Worm (Caenorhabditis elegans): ENCODE measurements around the gene hpo-9.

The hpo-9 gene

ce11 chrV:7237133-7237532 is 203 bp upstream of the hpo-9 start, which contains the start of gene hyls-1 (continued):
- TF ChIP-seq nhr-6 (tag; optimal IDR thresholded peaks at IDR 0.05) (peak; percentile 84), egl-43 (GFP tag; IDR thresholded peaks at IDR 0.05) (no peak), pqm-1 (tag; optimal IDR thresholded peaks at IDR 0.05) (no peak), F37D6.2 (tag; optimal IDR thresholded peaks at IDR 0.05) (peak; percentile 37), skn-1 (tag; optimal IDR thresholded peaks at IDR 0.05) (no peak), aha-1 (tag) (peak; percentile 89), D1046.2 (GFP tag; IDR thresholded peaks at IDR 0.05) (no peak), duxl-1 (tag; optimal IDR thresholded peaks at IDR 0.05; ENCODE audit: poor library complexity) (peak; percentile 66), nhr-28 (tag; optimal IDR thresholded peaks at IDR 0.05) (peak; percentile 53), daf-12 (tag; optimal IDR thresholded peaks at IDR 0.05) (no peak), tra-1 (GFP tag; IDR thresholded peaks at IDR 0.05) (no peak), aly-2 (tag; optimal IDR thresholded peaks at IDR 0.05) (no peak), sdz-12 (GFP tag; optimal IDR thresholded peaks at IDR 0.05) (no peak), mxl-3 (GFP tag; optimal IDR thresholded peaks at IDR 0.05) (no peak), Y48G9A.11 (GFP tag; IDR thresholded peaks at IDR 0.05) (no peak), snpc-4 (tag; optimal IDR thresholded peaks at IDR 0.05) (no peak), lin-15B (tag; optimal IDR thresholded peaks at IDR 0.05) (peak; percentile 54), pha-4 (GFP tag; IDR thresholded peaks at IDR 0.05) (no peak), pha-4 (tag; optimal IDR thresholded peaks at IDR 0.05) (peak; percentile 75), nhr-111 (GFP tag; optimal IDR thresholded peaks at IDR 0.05) (no peak), egl-27 (tag; optimal IDR thresholded peaks at IDR 0.05) (peak; percentile 32), lin-13 (GFP tag; optimal IDR thresholded peaks at IDR 0.05) (peak; percentile 65), jun-1 (tag; optimal IDR thresholded peaks at IDR 0.05) (no peak), arid-1 (GFP tag; conservative IDR thresholded peaks at IDR 0.05) (peak; percentile 42; the same call in 1 of the 2 replicates), hmg-1.1 (GFP tag; IDR thresholded peaks at IDR 0.05) (peak; percentile 77), ceh-28 (tag; optimal IDR thresholded peaks at IDR 0.05) (no peak), F10B5.3 (tag; optimal IDR thresholded peaks at IDR 0.05) (no peak), mes-2 (tag; optimal IDR thresholded peaks at IDR 0.05; ENCODE audit: poor library complexity, severe bottlenecking) (peak; percentile 92), zfp-3 (GFP tag; conservative IDR thresholded peaks at IDR 0.05) (0 out of 2 replicates have a peak, but pooled peaks have one; percentile 37), saeg-2 (GFP tag; IDR thresholded peaks at IDR 0.05) (no peak), T26A8.4 (GFP tag; IDR thresholded peaks at IDR 0.05) (peak; percentile 76), hlh-11 (tag; optimal IDR thresholded peaks at IDR 0.05) (peak; percentile 50), dpl-1 (GFP tag; optimal IDR thresholded peaks at IDR 0.05) (peak; percentile 93), unc-130 (GFP tag; optimal IDR thresholded peaks at IDR 0.05) (peak; percentile 50), mdl-1 (tag; optimal IDR thresholded peaks at IDR 0.05) (no peak), ceh-32 (tag; optimal IDR thresholded peaks at IDR 0.05; ENCODE audit: poor library complexity) (no peak), ceh-62 (tag; optimal IDR thresholded peaks at IDR 0.05) (no peak), nhr-237 (tag; optimal IDR thresholded peaks at IDR 0.05) (no peak), gei-8 (GFP tag; optimal IDR thresholded peaks at IDR 0.05) (no peak), spr-1 (tag; optimal IDR thresholded peaks at IDR 0.05) (peak; percentile 58), fkh-10 (GFP tag; optimal IDR thresholded peaks at IDR 0.05) (no peak), daf-19 (GFP tag; conservative IDR thresholded peaks at IDR 0.05) (no peak), F49E8.2 (tag; optimal IDR thresholded peaks at IDR 0.05; ENCODE audit: borderline replicate concordance) (peak; percentile 44), daf-8 (GFP tag; IDR thresholded peaks at IDR 0.05) (no peak), Y105C5A.15 (GFP tag; IDR thresholded peaks at IDR 0.05) (no peak), Y5F2A.4 (GFP tag; optimal IDR thresholded peaks at IDR 0.05) (no peak), lin-38 (GFP tag; IDR thresholded peaks at IDR 0.05) (peak; percentile 97), hlh-30 (tag; optimal IDR thresholded peaks at IDR 0.05; ENCODE audit: insufficient read depth) (peak; percentile 85), nhr-102 (tag; optimal IDR thresholded peaks at IDR 0.05) (peak; percentile 70), nhr-42 (GFP tag; IDR thresholded peaks at IDR 0.05) (0 out of 2 replicates have a peak, but pooled peaks have one; percentile 37), unc-39 (tag; optimal IDR thresholded peaks at IDR 0.05) (no peak), madf-9 (GFP tag; conservative IDR thresholded peaks at IDR 0.05) (no peak)
